Fruit fly (Drosophila melanogaster): ENCODE data around the gene CG2680.

CG2680 gene

DNA sequence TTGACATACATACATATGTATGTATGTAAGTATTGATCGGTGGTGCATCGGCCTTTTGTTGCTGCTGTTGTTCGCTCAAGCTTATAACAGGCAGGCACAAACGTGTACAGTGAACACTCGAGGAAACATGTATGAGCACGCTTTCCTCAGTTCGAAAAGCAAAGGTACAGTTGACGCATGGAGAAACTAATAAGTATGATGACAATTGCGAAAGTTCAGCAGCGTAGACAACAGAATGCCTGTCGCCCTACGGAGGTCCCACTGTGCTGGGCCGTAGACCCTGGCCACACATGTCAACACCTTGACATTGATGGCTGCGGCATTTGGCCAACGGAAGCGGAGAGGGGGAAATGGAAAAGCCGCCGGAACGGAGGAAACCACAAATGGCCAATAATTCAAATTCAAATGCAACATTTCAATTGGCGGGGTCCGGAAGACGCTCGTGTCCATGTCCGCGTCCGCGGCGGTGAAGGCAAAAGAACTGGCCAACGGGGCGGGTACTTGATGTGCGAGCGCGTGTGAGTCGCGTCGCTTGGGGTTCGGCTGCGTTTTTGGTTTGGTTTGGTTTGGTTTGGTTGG is 1.0 kb upstream of the CG2680 start, which contains the start of gene CG2681 (continued):
- TF ChIP-seq CG17186 (GFP tag; optimal IDR thresholded peaks at IDR 0.05) (no peak), tin (GFP tag; optimal IDR thresholded peaks at IDR 0.05) (peak; percentile 6), GATAe (GFP tag; conservative IDR thresholded peaks at IDR 0.05) (no peak), Ptx1 (GFP tag; IDR thresholded peaks at IDR 0.05) (peak; percentile 63), CG14441 (GFP tag; IDR thresholded peaks at IDR 0.05) (peak; percentile 75), CG17802 (tag; optimal IDR thresholded peaks at IDR 0.05) (no peak), CG7357 (GFP tag; IDR thresholded peaks at IDR 0.05) (peak; percentile 15; the same call in 1 of the 3 replicates), Trl (optimal IDR thresholded peaks at IDR 0.05) (no peak), Trl (GFP tag; optimal IDR thresholded peaks at IDR 0.05) (peak; percentile 8), HLH54F (GFP tag; optimal IDR thresholded peaks at IDR 0.05) (peak; percentile 46), slbo (GFP tag; IDR thresholded peaks at IDR 0.05) (peak; percentile 84), nmo (GFP tag; optimal IDR thresholded peaks at IDR 0.05) (peak; percentile 25), Ets65A (GFP tag) (peak; percentile 94), CG34422 (GFP tag; IDR thresholded peaks at IDR 0.05) (peak; percentile 14; the same call in 1 of the 3 replicates), az2 (GFP tag; optimal IDR thresholded peaks at IDR 0.05) (peak; percentile 32), CG31224 (GFP tag; IDR thresholded peaks at IDR 0.05) (peak; percentile 31; the same call in 1 of the 2 replicates), CG17361 (GFP tag; IDR thresholded peaks at IDR 0.05) (0 out of 3 replicates have a peak, but pooled peaks have one; percentile 28), HHEX (GFP tag; optimal IDR thresholded peaks at IDR 0.05) (no peak), tx (GFP tag; optimal IDR thresholded peaks at IDR 0.05) (no peak), slp2 (GFP tag; optimal IDR thresholded peaks at IDR 0.05) (no peak), CG11696 (GFP tag; IDR thresholded peaks at IDR 0.05) (0 out of 2 replicates have a peak, but pooled peaks have one; percentile 16), fd96Cb (tag; optimal IDR thresholded peaks at IDR 0.05) (peak; percentile 18), Sox102F (GFP tag; optimal IDR thresholded peaks at IDR 0.05) (no peak), CG2889 (GFP tag; IDR thresholded peaks at IDR 0.05) (0 out of 3 replicates have a peak, but pooled peaks have one; percentile 48), caup (GFP tag; optimal IDR thresholded peaks at IDR 0.05; ENCODE audit: severe bottlenecking) (no peak), CG11247 (GFP tag; IDR thresholded peaks at IDR 0.05) (peak; percentile 47), Adf1 (GFP tag; IDR thresholded peaks at IDR 0.05) (no peak), gem (tag; optimal IDR thresholded peaks at IDR 0.05) (no peak), Antp (GFP tag; optimal IDR thresholded peaks at IDR 0.05) (peak; percentile 46), CG15073 (GFP tag; optimal IDR thresholded peaks at IDR 0.05) (no peak), ttk (GFP tag; IDR thresholded peaks at IDR 0.05) (peak; percentile 43), dmrt11E (tag; optimal IDR thresholded peaks at IDR 0.05) (no peak), Lhr (GFP tag; optimal IDR thresholded peaks at IDR 0.05) (no peak), Xrp1 (GFP tag; IDR thresholded peaks at IDR 0.05) (peak; percentile 43; the same call in 1 of the 2 replicates), dpn (GFP tag; optimal IDR thresholded peaks at IDR 0.05) (peak; percentile 22 to 37), Lpt (GFP tag; optimal IDR thresholded peaks at IDR 0.05) (no peak), esg (GFP tag; conservative IDR thresholded peaks at IDR 0.05) (peak; percentile 46), NFAT (GFP tag; IDR thresholded peaks at IDR 0.05) (peak; percentile 62; the same call in 1 of the 2 replicates), insv (GFP tag; optimal IDR thresholded peaks at IDR 0.05) (no peak), jing (GFP tag; optimal IDR thresholded peaks at IDR 0.05) (no peak), sisA (GFP tag; IDR thresholded peaks at IDR 0.05) (peak; percentile 69), CG7745 (tag; optimal IDR thresholded peaks at IDR 0.05) (no peak), CG14050 (GFP tag; IDR thresholded peaks at IDR 0.05) (peak; percentile 27; the same call in 1 of the 3 replicates), lilli (GFP tag; optimal IDR thresholded peaks at IDR 0.05) (peak; percentile 43), Xbp1 (GFP tag; optimal IDR thresholded peaks at IDR 0.05) (peak; percentile 17), gce (GFP tag; IDR thresholded peaks at IDR 0.05) (no peak), CG7839 (tag; optimal IDR thresholded peaks at IDR 0.05) (peak; percentile 57)

Measured in whole organism, embryonic.